Fruit fly (Drosophila melanogaster) whole organism, prepupa: ENCODE measurements around the gene Set.

Experiments
- Blimp-1 ChIP-seq: fragments of 200-800 bp; sonication (Bioruptor generic); optimal IDR thresholded peaks from 3 replicates; lab custom pipeline; 2017; ENCODE audit warnings: missing biosample characterization, missing genetic modification characterization, mild to moderate bottlenecking, moderate library complexity, missing genetic modification reagents
- CG10631 ChIP-seq: fragments of 200-800 bp; sonication (Bioruptor generic); optimal IDR thresholded peaks from 2 replicates; lab custom pipeline; 2016; ENCODE audit warnings: missing biosample characterization, missing genetic modification characterization
- CG10669 ChIP-seq: fragments of 200-800 bp; sonication (Bioruptor generic); optimal IDR thresholded peaks from 3 replicates; lab custom pipeline; 2018; ENCODE audit warnings: missing biosample characterization, mild to moderate bottlenecking, missing genetic modification characterization, moderate library complexity
- CG15336 ChIP-seq: fragments of 200-800 bp; sonication (Bioruptor generic); IDR thresholded peaks from 2 replicates; pipeline ENCODE4 v1.3.6; 2022; ENCODE audit warnings: missing biosample characterization, missing genetic modification characterization
- CG16779 ChIP-seq: fragments of 200-800 bp; sonication (Bioruptor generic); optimal IDR thresholded peaks from 3 replicates; lab custom pipeline; 2017; ENCODE audit warnings: missing biosample characterization, mild to moderate bottlenecking, missing genetic modification characterization
- CG3032 ChIP-seq: fragments of 200-800 bp; optimal IDR thresholded peaks from 2 replicates; lab custom pipeline; 2019; ENCODE audit warnings: missing biosample characterization, mild to moderate bottlenecking, missing genetic modification characterization, moderate library complexity
- CG3919 ChIP-seq: fragments of 200-800 bp; sonication (Bioruptor generic); optimal IDR thresholded peaks from 3 replicates; lab custom pipeline; 2016; ENCODE audit warnings: missing biosample characterization, missing genetic modification characterization
- CG4318 ChIP-seq: fragments of 200-800 bp; sonication (Bioruptor generic); optimal IDR thresholded peaks from 3 replicates; lab custom pipeline; 2017; ENCODE audit warnings: missing biosample characterization, mild to moderate bottlenecking, missing genetic modification characterization
- CG6163 ChIP-seq: fragments of 200-800 bp; sonication (Bioruptor generic); IDR thresholded peaks from 3 replicates; pipeline ENCODE4 v1.3.6; 2022; ENCODE audit warnings: missing biosample characterization, missing genetic modification characterization
- CG6276 ChIP-seq: fragments of 200-800 bp; sonication (Bioruptor generic); optimal IDR thresholded peaks from 2 replicates; lab custom pipeline; 2017; ENCODE audit warnings: missing biosample characterization, mild to moderate bottlenecking, missing genetic modification characterization
- CG6808 ChIP-seq: fragments of 200-800 bp; sonication (Bioruptor generic); optimal IDR thresholded peaks from 3 replicates; lab custom pipeline; 2017; ENCODE audit warnings: missing biosample characterization, missing genetic modification characterization, mild to moderate bottlenecking, moderate library complexity, missing genetic modification reagents
- CG6854 ChIP-seq: fragments of 200-800 bp; sonication (Bioruptor generic); optimal IDR thresholded peaks from 2 replicates; lab custom pipeline; 2017; ENCODE audit warnings: missing biosample characterization, mild to moderate bottlenecking, missing genetic modification characterization
- CG7368 ChIP-seq: fragments of 200-800 bp; sonication (Bioruptor generic); optimal IDR thresholded peaks from 3 replicates; lab custom pipeline; 2016; ENCODE audit warnings: missing biosample characterization, missing genetic modification characterization
- CG8119 ChIP-seq: fragments of 200-800 bp; sonication (Bioruptor generic); IDR thresholded peaks from 3 replicates; pipeline ENCODE4 v1.3.6; 2022; ENCODE audit warnings: missing biosample characterization, missing genetic modification characterization
- CG8319 ChIP-seq: fragments of 200-800 bp; sonication (Bioruptor generic); optimal IDR thresholded peaks from 3 replicates; lab custom pipeline; 2016; ENCODE audit warnings: missing biosample characterization, missing genetic modification characterization
- CG9139 ChIP-seq: fragments of 200-800 bp; sonication (Bioruptor generic); optimal IDR thresholded peaks from 3 replicates; lab custom pipeline; 2017; ENCODE audit warnings: missing biosample characterization, mild to moderate bottlenecking, missing genetic modification characterization
- Eip93F ChIP-seq: fragments of 200-800 bp; sonication (Bioruptor generic); optimal IDR thresholded peaks from 2 replicates; lab custom pipeline; 2016; ENCODE audit warnings: missing biosample characterization, mild to moderate bottlenecking, missing genetic modification characterization
- Ets21C ChIP-seq: fragments of 200-800 bp; sonication (Bioruptor generic); optimal IDR thresholded peaks from 3 replicates; lab custom pipeline; 2016; ENCODE audit warnings: missing biosample characterization, missing genetic modification characterization
- Ets96B ChIP-seq: fragments of 200-800 bp; optimal IDR thresholded peaks from 2 replicates; lab custom pipeline; 2019; ENCODE audit warnings: missing biosample characterization, mild to moderate bottlenecking, missing genetic modification characterization, moderate library complexity
- Gug ChIP-seq: fragments of 200-800 bp; sonication (Bioruptor generic); IDR thresholded peaks from 2 replicates; pipeline ENCODE4 v1.3.6; 2022; ENCODE audit warnings: missing biosample characterization, missing genetic modification characterization
- Hr4 ChIP-seq: fragments of 200-800 bp; sonication (Bioruptor generic); optimal IDR thresholded peaks from 3 replicates; lab custom pipeline; 2016; ENCODE audit warnings: missing biosample characterization, missing genetic modification characterization
- Lpt ChIP-seq: fragments of 200-800 bp; sonication (Bioruptor generic); optimal IDR thresholded peaks from 3 replicates; lab custom pipeline; 2016; ENCODE audit warnings: missing biosample characterization, missing genetic modification characterization
- Smox ChIP-seq: fragments of 200-800 bp; sonication (Bioruptor generic); optimal IDR thresholded peaks from 3 replicates; lab custom pipeline; 2016; ENCODE audit warnings: missing biosample characterization, missing genetic modification characterization
- Sox102F ChIP-seq: fragments of 200-800 bp; sonication (Bioruptor generic); optimal IDR thresholded peaks from 2 replicates; lab custom pipeline; 2016; ENCODE audit warnings: missing biosample characterization, mild to moderate bottlenecking, missing genetic modification characterization
- acj6 ChIP-seq: fragments of 200-800 bp; sonication (Bioruptor generic); optimal IDR thresholded peaks from 3 replicates; lab custom pipeline; 2016; ENCODE audit warnings: missing biosample characterization, missing genetic modification characterization
- dac ChIP-seq: fragments of 200-800 bp; sonication (Bioruptor generic); optimal IDR thresholded peaks from 2 replicates; lab custom pipeline; 2017; ENCODE audit warnings: missing biosample characterization, mild to moderate bottlenecking, missing genetic modification characterization
- eg ChIP-seq: fragments of 200-800 bp; sonication (Bioruptor generic); IDR thresholded peaks from 3 replicates; pipeline ENCODE4 v1.3.6; 2022; ENCODE audit warnings: missing biosample characterization, missing genetic modification characterization
- esn ChIP-seq: fragments of 200-800 bp; sonication (Bioruptor generic); optimal IDR thresholded peaks from 2 replicates; lab custom pipeline; 2016; ENCODE audit warnings: missing biosample characterization, mild to moderate bottlenecking, missing genetic modification characterization, moderate library complexity
- net ChIP-seq: fragments of 200-800 bp; sonication (Bioruptor generic); optimal IDR thresholded peaks from 3 replicates; lab custom pipeline; 2016; ENCODE audit warnings: missing biosample characterization, missing genetic modification characterization
- pdm3 ChIP-seq: fragments of 200-800 bp; sonication (Bioruptor generic); optimal IDR thresholded peaks from 3 replicates; lab custom pipeline; 2016; ENCODE audit warnings: missing biosample characterization, missing genetic modification characterization
- spab ChIP-seq: fragments of 200-800 bp; sonication (Bioruptor generic); optimal IDR thresholded peaks from 2 replicates; lab custom pipeline; 2017; ENCODE audit warnings: missing biosample characterization, mild to moderate bottlenecking, missing genetic modification characterization, missing genetic modification reagents
- vri ChIP-seq: fragments of 200-800 bp; sonication (Bioruptor generic); optimal IDR thresholded peaks from 3 replicates; lab custom pipeline; 2016; ENCODE audit warnings: missing biosample characterization, mild to moderate bottlenecking, missing genetic modification characterization

Gene Set

dm6 chr3R:15293878-15294350 lies 30.6 kb downstream of the Set start:
- TF ChIP-seq Sox102F (no peak), Blimp-1 (GFP tag; lab: Kevin White, UChicago) (peak; percentile 17), vri (GFP tag; lab: Kevin White, UChicago) (peak; percentile 42)
- TF ChIP-seq, all 60 proteins: peak for 2

dm6 chr3R:15297904-15298303 lies 34.6 kb downstream of the Set start:
- TF ChIP-seq spab, result no peak
- peak; percentile 83 for TF ChIP-seq vri (GFP tag; lab: Kevin White, UChicago)

DNA sequence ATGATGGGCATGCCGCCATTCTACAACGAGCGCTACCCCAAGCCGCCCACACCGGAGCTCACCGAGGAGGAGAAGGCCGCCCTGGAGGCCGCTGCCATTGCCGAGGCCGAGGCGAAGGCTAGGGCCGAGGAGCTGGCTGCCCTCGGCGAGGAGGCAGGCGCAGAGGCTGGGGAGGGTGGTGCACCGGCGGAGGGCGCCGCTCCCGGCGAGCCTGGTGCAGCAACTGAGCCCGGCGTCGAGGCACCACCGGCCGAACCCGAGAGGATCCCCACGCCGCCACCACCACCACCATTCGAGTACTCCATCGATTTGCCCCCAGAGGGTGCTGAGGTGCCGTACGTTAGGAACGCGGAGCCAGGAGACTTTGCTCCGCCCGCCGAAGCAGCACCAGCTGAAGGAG lies 41.9 kb downstream of the Set start:
- TF ChIP-seq Ets96B (tag; lab: Kevin White, UChicago) (no peak), CG6854 (GFP tag; lab: Kevin White, UChicago) (no peak), pdm3 (no peak), net (GFP tag; lab: Kevin White, UChicago) (no peak), CG15336 (GFP tag; lab: Robert Waterston, UW) (no peak)
- TF ChIP-seq, all 60 proteins: peak for 0

dm6 chr3R:15309924-15310323 lies 46.6 kb downstream of the Set start, which contains the start of gene Tm2:
Tm2 (plus strand) TSS chr3R:15310193.
- TF ChIP-seq CG16779 (tag; lab: Kevin White, UChicago) (no peak), CG7368 (GFP tag; lab: Kevin White, UChicago) (no peak), CG8119 (GFP tag; lab: Robert Waterston, UW) (no peak), CG10631 (GFP tag; lab: Kevin White, UChicago) (no peak), CG8319 (GFP tag; lab: Kevin White, UChicago) (no peak), esn (GFP tag; lab: Kevin White, UChicago) (no peak), CG15336 (GFP tag; lab: Robert Waterston, UW) (no peak), CG3032 (tag; lab: Kevin White, UChicago) (no peak), Smox (GFP tag; lab: Kevin White, UChicago) (no peak), acj6 (GFP tag; lab: Kevin White, UChicago) (no peak), CG6854 (GFP tag; lab: Kevin White, UChicago) (no peak), CG6276 (GFP tag; lab: Kevin White, UChicago) (no peak), CG9139 (GFP tag; lab: Kevin White, UChicago) (no peak), CG10669 (GFP tag; lab: Kevin White, UChicago) (no peak), Blimp-1 (GFP tag; lab: Kevin White, UChicago) (no peak), Gug (GFP tag; lab: Robert Waterston, UW) (no peak)

DNA sequence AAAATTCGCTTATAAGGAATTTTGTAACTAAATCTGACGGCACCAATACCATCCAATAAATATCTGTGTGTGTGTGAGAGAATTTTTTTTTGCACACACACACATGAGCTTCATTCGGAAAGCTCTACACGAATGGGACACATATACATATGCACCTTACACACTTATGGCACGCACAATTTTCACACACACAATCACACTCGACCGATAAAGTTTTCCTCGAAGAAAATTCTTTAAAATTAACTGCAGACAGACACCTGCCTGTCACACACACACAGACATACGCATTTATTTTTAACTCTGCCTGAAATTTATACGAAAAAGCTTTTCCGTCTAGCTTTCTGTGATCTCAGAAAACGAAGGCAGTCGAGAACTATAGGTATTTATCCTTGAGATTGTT lies 47.3 kb downstream of the Set start:
- no peak for TF ChIP-seq Ets21C (GFP tag; lab: Kevin White, UChicago)
- no peak for TF ChIP-seq eg (GFP tag; lab: Robert Waterston, UW)
- TF ChIP-seq Lpt, result no peak
- TF ChIP-seq dac (GFP tag; lab: Kevin White, UChicago), result no peak
- TF ChIP-seq CG3919 (GFP tag; lab: Kevin White, UChicago), result no peak
- no peak for TF ChIP-seq CG6808 (GFP tag; lab: Kevin White, UChicago)
- no peak for TF ChIP-seq Eip93F (GFP tag; lab: Kevin White, UChicago)
- no peak for TF ChIP-seq CG10631 (GFP tag; lab: Kevin White, UChicago)
- TF ChIP-seq CG6163 (GFP tag; lab: Robert Waterston, UW), result no peak

DNA sequence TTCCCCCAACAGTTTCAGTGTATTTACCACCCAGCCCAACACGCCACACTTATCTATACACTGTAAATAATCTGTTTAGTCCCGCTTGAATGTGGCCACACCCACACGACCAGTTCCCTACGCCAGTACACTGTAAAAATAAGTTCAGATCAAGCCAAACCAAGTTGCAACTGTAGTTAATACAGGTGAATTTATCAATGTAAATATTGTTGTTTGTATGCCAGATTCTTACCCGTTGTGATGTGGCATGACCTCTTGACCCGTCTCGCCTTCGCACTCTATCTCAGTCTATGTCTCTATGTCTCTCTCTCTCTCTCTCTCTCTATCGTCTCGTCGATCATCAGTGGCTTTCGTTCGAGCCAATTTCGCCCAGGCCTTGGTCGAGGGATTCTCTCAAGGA lies 50.5 kb downstream of the Set start:
- TF ChIP-seq CG4318 (GFP tag; lab: Kevin White, UChicago) (no peak), Blimp-1 (GFP tag; lab: Kevin White, UChicago) (no peak), Hr4 (no peak), spab (no peak)
- TF ChIP-seq, all 60 proteins: peak for 0
